Worm (Caenorhabditis elegans) whole organism, mixed stage, embryonic: ENCODE results near the gene K02D10.3.

Source experiments
- bed-3 ChIP-seq: fragments of 200-800 bp; sonication (Bioruptor generic); optimal IDR thresholded peaks from 3 replicates; lab custom pipeline; 2018; ENCODE audit warnings: mild to moderate bottlenecking, missing genetic modification characterization, moderate library complexity, missing compliant biosample characterization
- elt-3 ChIP-seq: fragments of 150-350 bp; optimal IDR thresholded peaks from 2 replicates; lab custom pipeline; 2014; ENCODE audit warnings: missing biosample characterization, missing genetic modification characterization
- lin-13 ChIP-seq: fragments of 150-350 bp; optimal IDR thresholded peaks from 2 replicates; lab custom pipeline; 2014; ENCODE audit warnings: missing biosample characterization, missing genetic modification characterization
- nhr-28 ChIP-seq: fragments of 150-350 bp; optimal IDR thresholded peaks from 2 replicates; lab custom pipeline; 2014; ENCODE audit warnings: missing biosample characterization, missing genetic modification characterization
- pha-4 ChIP-seq: fragments of 150-350 bp; optimal IDR thresholded peaks from 2 replicates; lab custom pipeline; 2018; ENCODE audit warnings: missing biosample characterization, missing genetic modification reagents, missing genetic modification characterization
- sem-2 ChIP-seq: fragments of 200-800 bp; sonication (Bioruptor generic); optimal IDR thresholded peaks from 2 replicates; lab custom pipeline; 2018; ENCODE audit warnings: mild to moderate bottlenecking, missing genetic modification characterization, missing compliant biosample characterization
- unc-120 ChIP-seq: sonication (generic microtip); optimal IDR thresholded peaks from 2 replicates; lab custom pipeline; 2017; ENCODE audit warnings: missing genetic modification characterization, missing compliant biosample characterization; ENCODE audit not compliant: poor library complexity, severe bottlenecking
- unc-62 ChIP-seq: fragments of 150-350 bp; optimal IDR thresholded peaks from 2 replicates; lab custom pipeline; 2014; ENCODE audit warnings: missing biosample characterization, missing genetic modification reagents, missing genetic modification characterization

DNA sequence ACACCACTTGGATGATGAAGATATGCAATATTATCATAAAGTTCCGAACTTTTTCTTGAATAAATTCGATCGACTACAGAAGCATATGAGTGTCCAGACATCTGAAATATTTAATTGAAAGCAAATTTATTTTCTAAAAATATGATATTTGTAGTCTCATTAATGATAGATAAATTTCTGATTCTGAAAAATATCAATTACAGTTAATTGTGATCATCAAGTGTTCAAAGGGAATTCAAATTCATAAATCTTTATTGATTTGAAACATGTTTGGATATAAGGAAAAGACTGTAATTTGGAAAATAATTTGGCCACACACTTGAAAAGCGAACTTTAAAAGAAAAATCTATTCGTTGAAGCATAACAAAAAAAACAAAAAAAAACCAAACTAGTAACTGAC is 35.5 kb upstream of the K02D10.3 start, which contains the start of gene F54F2.7:
- TF ChIP-seq bed-3 = no peak
- TF ChIP-seq nhr-28 = no peak
- no peak for TF ChIP-seq unc-62
- no peak for TF ChIP-seq sem-2
- TF ChIP-seq pha-4 (tag; lab: Kevin White, UChicago) = no peak
- no peak for TF ChIP-seq elt-3
- TF ChIP-seq lin-13 (tag; lab: Kevin White, UChicago) = no peak
- no peak for TF ChIP-seq unc-120 (tag; lab: Kevin White, UChicago)
